Worm (Caenorhabditis elegans) whole organism, young adult: ENCODE measurements around the gene lron-5.

Experiments
- B0336.3 ChIP-seq: fragments of 200-800 bp; sonication (Bioruptor generic); IDR thresholded peaks from 2 replicates; pipeline ENCODE4 v1.3.6; 2022; ENCODE audit warnings: missing genetic modification characterization, missing compliant biosample characterization
- F52B5.7 ChIP-seq: sonication (generic microtip); optimal IDR thresholded peaks from 2 replicates; lab custom pipeline; 2016; ENCODE audit warnings: mild to moderate bottlenecking, missing genetic modification characterization, missing compliant biosample characterization
- T26A5.8 ChIP-seq: sonication (generic microtip); optimal IDR thresholded peaks from 2 replicates; lab custom pipeline; 2016; ENCODE audit warnings: missing genetic modification characterization, missing compliant biosample characterization
- Y53G8AR.9 ChIP-seq: fragments of 200-800 bp; sonication (Bioruptor generic); conservative IDR thresholded peaks from 2 replicates; pipeline ENCODE4 v1.3.6; 2022; ENCODE audit warnings: missing genetic modification reagents, missing genetic modification characterization, missing compliant biosample characterization
- dox-1 ChIP-seq: fragments of 200-800 bp; sonication (Bioruptor generic); IDR thresholded peaks from 2 replicates; pipeline ENCODE4 v1.3.6; 2022; ENCODE audit warnings: missing genetic modification reagents, missing genetic modification characterization, missing compliant biosample characterization
- let-526 ChIP-seq: fragments of 200-800 bp; sonication (Bioruptor generic); IDR thresholded peaks from 2 replicates; pipeline ENCODE4 v1.3.6; 2022; ENCODE audit warnings: missing genetic modification reagents, missing genetic modification characterization, missing compliant biosample characterization
- lin-35 ChIP-seq, 3 experiments: fragments of 150-350 bp in 2 of 3; sonication (generic microtip) in 1 of 3; optimal IDR thresholded peaks; 2 replicates each; lab custom pipeline; 2014 to 2018; ENCODE audit warnings: missing biosample characterization in 3 of 3, missing genetic modification characterization in 3 of 3, missing genetic modification reagents in 3 of 3
- madf-3 ChIP-seq: fragments of 200-800 bp; sonication (Bioruptor generic); IDR thresholded peaks from 2 replicates; pipeline ENCODE4 v1.3.6; 2022; ENCODE audit warnings: missing genetic modification reagents, missing genetic modification characterization, missing compliant biosample characterization
- madf-6 ChIP-seq: fragments of 200-800 bp; sonication (Bioruptor generic); IDR thresholded peaks from 2 replicates; pipeline ENCODE4 v1.3.6; 2022; ENCODE audit warnings: missing genetic modification reagents, missing genetic modification characterization, missing compliant biosample characterization
- madf-8 ChIP-seq: fragments of 200-800 bp; sonication (Bioruptor generic); conservative IDR thresholded peaks from 2 replicates; pipeline ENCODE4 v1.3.6; 2022; ENCODE audit warnings: missing genetic modification reagents, missing genetic modification characterization, missing compliant biosample characterization
- mel-28 ChIP-seq: sonication (generic microtip); optimal IDR thresholded peaks from 2 replicates; lab custom pipeline; 2016; ENCODE audit warnings: borderline replicate concordance, mild to moderate bottlenecking, missing genetic modification characterization, missing compliant biosample characterization
- mes-4 ChIP-seq: sonication (generic microtip); optimal IDR thresholded peaks from 2 replicates; lab custom pipeline; 2016; ENCODE audit warnings: missing genotype, missing genetic modification characterization, missing compliant biosample characterization
- snpc-1.3 ChIP-seq: sonication (generic microtip); optimal IDR thresholded peaks from 2 replicates; lab custom pipeline; 2017; ENCODE audit warnings: missing genetic modification characterization, mild to moderate bottlenecking, missing compliant biosample characterization, antibody characterized with exemption, moderate library complexity, missing genotype, missing genetic modification reagents; ENCODE audit not compliant: insufficient read depth
- ztf-26 ChIP-seq: sonication (generic microtip); optimal IDR thresholded peaks from 2 replicates; lab custom pipeline; 2017; ENCODE audit warnings: missing genetic modification characterization, missing compliant biosample characterization

lron-5 gene

DNA sequence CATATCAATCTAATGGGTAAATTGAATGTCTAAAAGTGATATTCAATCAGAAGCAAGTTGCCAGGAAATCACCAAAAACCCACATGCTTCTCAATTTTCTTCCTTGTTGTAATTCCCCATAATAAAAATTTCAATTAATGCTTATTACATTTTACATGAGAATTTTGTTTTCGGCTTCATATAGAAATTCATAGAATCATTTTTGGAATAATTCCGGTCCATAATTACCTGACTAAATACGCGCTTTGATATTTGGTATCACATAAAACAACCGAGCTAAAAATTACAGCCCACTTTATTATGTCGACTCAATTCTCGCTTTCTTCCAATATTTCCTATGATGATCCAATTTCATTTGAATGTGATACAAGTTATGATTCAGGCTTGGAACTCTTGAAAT, 49.1 kb downstream of the lron-5 start, which contains the start of gene srg-13:
srg-13 (plus strand) TSS at position 301 of the 400 bp plus-strand sequence.
- no peak for TF ChIP-seq madf-3 (GFP tag; lab: Robert Waterston, UW)
- TF ChIP-seq T26A5.8 (tag; lab: Kevin White, UChicago): no peak
- TF ChIP-seq Y53G8AR.9 (GFP tag; lab: Robert Waterston, UW): no peak
- TF ChIP-seq ztf-26 (tag; lab: Kevin White, UChicago): no peak
- no peak for TF ChIP-seq let-526
- no peak for TF ChIP-seq F52B5.7 (tag; lab: Kevin White, UChicago)
- TF ChIP-seq snpc-1.3 (tag; lab: Kevin White, UChicago): no peak
- TF ChIP-seq mes-4: no peak
- no peak for TF ChIP-seq mel-28 (tag; lab: Kevin White, UChicago)
- no peak for TF ChIP-seq lin-35 (GFP tag; optimal IDR thresholded peaks at IDR 0.05; lab: Kevin White, UChicago)
- no peak for TF ChIP-seq madf-6
- no peak for TF ChIP-seq dox-1 (GFP tag; lab: Robert Waterston, UW)
- no peak for TF ChIP-seq madf-8 (GFP tag; lab: Robert Waterston, UW)
- no peak for TF ChIP-seq B0336.3
